Worm (Caenorhabditis elegans) whole organism, L2 larva: ENCODE measurements around the gene ZK616.3.

ENCODE experiments used
- C34F6.9 ChIP-seq: fragments of 150-350 bp; optimal IDR thresholded peaks from 2 replicates; lab custom pipeline; 2014; ENCODE audit warnings: missing biosample characterization, missing genetic modification characterization
- F13H6.1 ChIP-seq: sonication (generic microtip); optimal IDR thresholded peaks from 2 replicates; lab custom pipeline; 2016; ENCODE audit warnings: missing genetic modification characterization, missing compliant biosample characterization
- R02D3.7 ChIP-seq: fragments of 150-350 bp; optimal IDR thresholded peaks from 2 replicates; lab custom pipeline; 2014; ENCODE audit warnings: missing biosample characterization, missing genetic modification characterization
- Y55F3AM.14 ChIP-seq: fragments of 200-800 bp; sonication (Bioruptor generic); optimal IDR thresholded peaks from 2 replicates; lab custom pipeline; 2018; ENCODE audit warnings: mild to moderate bottlenecking, missing genetic modification characterization, missing compliant biosample characterization
- ZK546.5 ChIP-seq: sonication (generic microtip); optimal IDR thresholded peaks from 2 replicates; lab custom pipeline; 2017; ENCODE audit warnings: missing biosample characterization, missing genetic modification characterization
- alr-1 ChIP-seq: fragments of 150-350 bp; optimal IDR thresholded peaks from 2 replicates; lab custom pipeline; 2014; ENCODE audit warnings: missing biosample characterization, missing genetic modification characterization
- aly-2 ChIP-seq: fragments of 150-350 bp; optimal IDR thresholded peaks from 2 replicates; lab custom pipeline; 2014; ENCODE audit warnings: missing biosample characterization, missing genetic modification characterization
- ama-1 ChIP-seq: fragments of 150-350 bp; optimal IDR thresholded peaks from 2 replicates; lab custom pipeline; 2018; ENCODE audit warnings: inconsistent platforms
- blmp-1 ChIP-seq: sonication (generic microtip); optimal IDR thresholded peaks from 2 replicates; lab custom pipeline; 2017; ENCODE audit warnings: missing genetic modification characterization, mild to moderate bottlenecking, missing compliant biosample characterization, antibody characterized with exemption, moderate library complexity; ENCODE audit not compliant: insufficient read depth
- ceh-16 ChIP-seq: fragments of 150-350 bp; optimal IDR thresholded peaks from 2 replicates; lab custom pipeline; 2014; ENCODE audit warnings: missing biosample characterization, missing genetic modification characterization
- ceh-82 ChIP-seq: fragments of 150-350 bp; optimal IDR thresholded peaks from 2 replicates; lab custom pipeline; 2014; ENCODE audit warnings: missing biosample characterization, missing genetic modification characterization
- crh-2 ChIP-seq: sonication (generic microtip); optimal IDR thresholded peaks from 2 replicates; lab custom pipeline; 2017; ENCODE audit warnings: missing biosample characterization, missing genetic modification characterization
- dmd-4 ChIP-seq: sonication (generic microtip); optimal IDR thresholded peaks from 2 replicates; lab custom pipeline; 2017; ENCODE audit warnings: missing biosample characterization, missing genetic modification characterization
- egl-27 ChIP-seq: sonication (generic microtip); optimal IDR thresholded peaks from 3 replicates; lab custom pipeline; 2017; ENCODE audit warnings: missing biosample characterization, missing genetic modification reagents, missing genetic modification characterization
- elt-1 ChIP-seq: fragments of 150-350 bp; optimal IDR thresholded peaks from 2 replicates; lab custom pipeline; 2014; ENCODE audit warnings: missing biosample characterization, missing genetic modification characterization
- elt-3 ChIP-seq: sonication (generic microtip); optimal IDR thresholded peaks from 2 replicates; lab custom pipeline; 2017; ENCODE audit warnings: missing biosample characterization, missing genetic modification characterization
- fos-1 ChIP-seq: fragments of 150-350 bp; optimal IDR thresholded peaks from 2 replicates; lab custom pipeline; 2014; ENCODE audit warnings: missing biosample characterization, missing genetic modification characterization
- gmeb-1 ChIP-seq: fragments of 150-350 bp; optimal IDR thresholded peaks from 2 replicates; lab custom pipeline; 2014; ENCODE audit warnings: missing biosample characterization, missing genetic modification characterization
- lin-11 ChIP-seq: fragments of 150-350 bp; sonication (generic microtip); optimal IDR thresholded peaks from 2 replicates; lab custom pipeline; 2014; ENCODE audit warnings: missing biosample characterization, missing genetic modification characterization, inconsistent platforms, mixed read lengths
- lin-13 ChIP-seq: fragments of 150-350 bp; optimal IDR thresholded peaks from 2 replicates; lab custom pipeline; 2014; ENCODE audit warnings: missing biosample characterization, missing genetic modification reagents, missing genetic modification characterization
- lin-39 ChIP-seq: fragments of 150-350 bp; optimal IDR thresholded peaks from 2 replicates; lab custom pipeline; 2014; ENCODE audit warnings: missing biosample characterization, missing genetic modification reagents, missing genetic modification characterization
- lsy-2 ChIP-seq, 2 experiments: fragments of 150-350 bp in 1 of 2; sonication (generic microtip) in 1 of 2; optimal IDR thresholded peaks; 2 replicates each; lab custom pipeline; 2014 to 2017; ENCODE audit warnings: missing biosample characterization in 2 of 2, missing genetic modification characterization in 2 of 2
- mab-5 ChIP-seq: fragments of 150-350 bp; optimal IDR thresholded peaks from 2 replicates; lab custom pipeline; 2014; ENCODE audit warnings: missing biosample characterization, missing genetic modification characterization
- mbf-1 ChIP-seq: sonication (generic microtip); optimal IDR thresholded peaks from 2 replicates; lab custom pipeline; 2017; ENCODE audit warnings: missing biosample characterization, missing genetic modification characterization
- mdl-1 ChIP-seq, 2 experiments: fragments of 150-350 bp in 1 of 2; sonication (generic microtip) in 1 of 2; optimal IDR thresholded peaks; 2 replicates each; lab custom pipeline; 2017; ENCODE audit warnings: missing biosample characterization in 2 of 2, missing genetic modification characterization in 2 of 2
- nhr-10 ChIP-seq: sonication (generic microtip); optimal IDR thresholded peaks from 2 replicates; lab custom pipeline; 2017; ENCODE audit warnings: missing biosample characterization, missing genetic modification characterization
- nhr-11 ChIP-seq: fragments of 150-350 bp; optimal IDR thresholded peaks from 2 replicates; lab custom pipeline; 2014; ENCODE audit warnings: missing biosample characterization, missing genetic modification characterization
- nhr-12 ChIP-seq: fragments of 150-350 bp; optimal IDR thresholded peaks from 2 replicates; lab custom pipeline; 2014; ENCODE audit warnings: missing biosample characterization, missing genetic modification characterization
- nhr-129 ChIP-seq: fragments of 150-350 bp; optimal IDR thresholded peaks from 2 replicates; lab custom pipeline; 2014; ENCODE audit warnings: missing biosample characterization, missing genetic modification characterization
- nhr-21 ChIP-seq: fragments of 150-350 bp; optimal IDR thresholded peaks from 2 replicates; lab custom pipeline; 2014; ENCODE audit warnings: missing biosample characterization, missing genetic modification characterization
- nhr-23 ChIP-seq: fragments of 150-350 bp; optimal IDR thresholded peaks from 2 replicates; lab custom pipeline; 2014; ENCODE audit warnings: missing biosample characterization, missing genetic modification reagents, missing genetic modification characterization
- nhr-237 ChIP-seq: fragments of 150-350 bp; optimal IDR thresholded peaks from 2 replicates; lab custom pipeline; 2014; ENCODE audit warnings: missing biosample characterization, missing genetic modification characterization
- nhr-25 ChIP-seq: fragments of 150-350 bp; sonication (generic microtip); optimal IDR thresholded peaks from 3 replicates; lab custom pipeline; 2014; ENCODE audit warnings: missing biosample characterization, missing genetic modification characterization
- nhr-6 ChIP-seq: fragments of 150-350 bp; optimal IDR thresholded peaks from 2 replicates; lab custom pipeline; 2014; ENCODE audit warnings: missing biosample characterization, missing genetic modification characterization
- nhr-77 ChIP-seq: fragments of 150-350 bp; optimal IDR thresholded peaks from 2 replicates; lab custom pipeline; 2014; ENCODE audit warnings: missing biosample characterization, missing genetic modification characterization
- peb-1 ChIP-seq: fragments of 150-350 bp; optimal IDR thresholded peaks from 2 replicates; lab custom pipeline; 2014; ENCODE audit warnings: missing biosample characterization, missing genetic modification characterization
- sem-4 ChIP-seq: fragments of 150-350 bp; optimal IDR thresholded peaks from 2 replicates; lab custom pipeline; 2014; ENCODE audit warnings: missing biosample characterization, missing genetic modification reagents, missing genetic modification characterization
- skn-1 ChIP-seq: sonication (generic microtip); optimal IDR thresholded peaks from 2 replicates; lab custom pipeline; 2017; ENCODE audit warnings: missing biosample characterization, missing genetic modification characterization
- sma-3 ChIP-seq: sonication (generic microtip); optimal IDR thresholded peaks from 2 replicates; lab custom pipeline; 2016; ENCODE audit warnings: missing genetic modification reagents, missing genetic modification characterization, missing compliant biosample characterization
- sma-9 ChIP-seq, 2 experiments: fragments of 150-350 bp in 1 of 2; sonication (generic microtip) in 1 of 2; optimal IDR thresholded peaks; 2 replicates each; lab custom pipeline; 2014 to 2016; ENCODE audit warnings: missing genetic modification characterization in 2 of 2, mild to moderate bottlenecking in 1 of 2, missing biosample characterization in 1 of 2, missing compliant biosample characterization in 1 of 2, missing genetic modification reagents in 1 of 2, moderate library complexity in 1 of 2
- snpc-4 ChIP-seq: fragments of 150-350 bp; optimal IDR thresholded peaks from 2 replicates; lab custom pipeline; 2014; ENCODE audit warnings: missing biosample characterization, missing genetic modification characterization
- unc-39 ChIP-seq: fragments of 150-350 bp; optimal IDR thresholded peaks from 2 replicates; lab custom pipeline; 2014; ENCODE audit warnings: missing biosample characterization, missing genetic modification characterization
- unc-55 ChIP-seq: fragments of 150-350 bp; sonication (generic microtip); optimal IDR thresholded peaks from 3 replicates; lab custom pipeline; 2014; ENCODE audit warnings: missing biosample characterization, missing genetic modification reagents, missing genetic modification characterization
- unc-62 ChIP-seq: fragments of 150-350 bp; optimal IDR thresholded peaks from 2 replicates; lab custom pipeline; 2014; ENCODE audit warnings: missing biosample characterization, missing genetic modification reagents, missing genetic modification characterization
- zag-1 ChIP-seq: fragments of 150-350 bp; optimal IDR thresholded peaks from 2 replicates; lab custom pipeline; 2014; ENCODE audit warnings: missing biosample characterization, missing genetic modification characterization
- ztf-1 ChIP-seq: fragments of 200-800 bp; sonication (Bioruptor generic); conservative IDR thresholded peaks from 2 replicates; pipeline ENCODE4 v1.3.6; 2022; ENCODE audit warnings: missing genetic modification characterization, missing compliant biosample characterization
- ztf-11 ChIP-seq: sonication (generic microtip); optimal IDR thresholded peaks from 2 replicates; lab custom pipeline; 2017; ENCODE audit warnings: missing biosample characterization, missing genetic modification characterization
- ztf-4 ChIP-seq: fragments of 150-350 bp; optimal IDR thresholded peaks from 2 replicates; lab custom pipeline; 2014; ENCODE audit warnings: missing biosample characterization, missing genetic modification characterization

ZK616.3 gene

ce11 chrIV:5364135-5364609, 32.7 kb upstream of the ZK616.3 start, which contains the start of the genes hda-6 and F41H10.4:
Gene hda-6 (minus strand): TSS chrIV:5364306.
Gene F41H10.4 (plus strand): TSS chrIV:5364559.
- no peak for TF ChIP-seq unc-39
- TF ChIP-seq skn-1 (tag; lab: Kevin White, UChicago), result no peak
- peak; percentile 54 for TF ChIP-seq fos-1 (tag; lab: Kevin White, UChicago)
- TF ChIP-seq lin-39 (tag; lab: Kevin White, UChicago), result no peak
- no peak for TF ChIP-seq ztf-1 (GFP tag; lab: Robert Waterston, UW)
- no peak for TF ChIP-seq nhr-23
- TF ChIP-seq ZK546.5, result no peak
- TF ChIP-seq dmd-4 (tag; lab: Kevin White, UChicago), result no peak
- TF ChIP-seq lin-11, result peak; percentile 14
- TF ChIP-seq snpc-4 (tag; lab: Kevin White, UChicago), result no peak
- TF ChIP-seq unc-55 (GFP tag; lab: Kevin White, UChicago), result peak; percentile 75
- no peak for TF ChIP-seq unc-62 (GFP tag; lab: Kevin White, UChicago)
- no peak for TF ChIP-seq ama-1 (lab: Kevin White, UChicago)
- no peak for TF ChIP-seq blmp-1 (tag; lab: Kevin White, UChicago)
- TF ChIP-seq ceh-16 (tag; lab: Kevin White, UChicago), result no peak
- TF ChIP-seq sma-9 (GFP tag; optimal IDR thresholded peaks at IDR 0.05; lab: Kevin White, UChicago), result peak; percentile 83
- no peak for TF ChIP-seq sma-9 (tag; optimal IDR thresholded peaks at IDR 0.05; lab: Kevin White, UChicago)
- TF ChIP-seq nhr-77 (tag; lab: Kevin White, UChicago), result no peak
- TF ChIP-seq alr-1 (tag; lab: Kevin White, UChicago), result no peak
- no peak for TF ChIP-seq Y55F3AM.14 (GFP tag; lab: Kevin White, UChicago)
- TF ChIP-seq ceh-82 (tag; lab: Kevin White, UChicago), result no peak
- peak; percentile 66 for TF ChIP-seq nhr-6 (tag; lab: Kevin White, UChicago)
- TF ChIP-seq nhr-129 (tag; lab: Kevin White, UChicago), result peak; percentile 76
- TF ChIP-seq mdl-1 (tag; optimal IDR thresholded peaks at IDR 0.05; lab: Kevin White, UChicago), result peak in 1 of 2 experiments; percentile 29
- TF ChIP-seq ztf-11 (tag; lab: Kevin White, UChicago), result no peak
- TF ChIP-seq egl-27 (tag; lab: Kevin White, UChicago), result peak; percentile 24
- TF ChIP-seq mbf-1 (tag; lab: Kevin White, UChicago), result no peak
- TF ChIP-seq R02D3.7 (tag; lab: Kevin White, UChicago), result peak; percentile 13
- TF ChIP-seq mab-5, result peak; percentile 47
- no peak for TF ChIP-seq nhr-10 (tag; lab: Kevin White, UChicago)
- no peak for TF ChIP-seq aly-2 (tag; lab: Kevin White, UChicago)
- TF ChIP-seq nhr-25 (tag; lab: Kevin White, UChicago), result peak; percentile 87
- no peak for TF ChIP-seq zag-1 (tag; lab: Kevin White, UChicago)
- TF ChIP-seq sem-4 (tag; lab: Kevin White, UChicago), result peak; percentile 37
- no peak for TF ChIP-seq peb-1 (tag; lab: Kevin White, UChicago)
- no peak for TF ChIP-seq nhr-12
- TF ChIP-seq sma-3 (GFP tag; lab: Kevin White, UChicago), result peak; percentile 64
- no peak for TF ChIP-seq elt-1 (tag; lab: Kevin White, UChicago)
- TF ChIP-seq elt-3 (tag; lab: Kevin White, UChicago), result no peak
- TF ChIP-seq ztf-4 (tag; lab: Kevin White, UChicago), result no peak
- TF ChIP-seq F13H6.1 (tag; lab: Kevin White, UChicago), result peak; percentile 69
- peak; percentile 59 for TF ChIP-seq lin-13 (GFP tag; lab: Kevin White, UChicago)
- TF ChIP-seq nhr-237 (tag; lab: Kevin White, UChicago), result no peak
- TF ChIP-seq gmeb-1 (tag; lab: Kevin White, UChicago), result peak; percentile 80
- TF ChIP-seq nhr-21 (tag; lab: Kevin White, UChicago), result peak; percentile 55
- TF ChIP-seq lsy-2 (tag; optimal IDR thresholded peaks at IDR 0.05; lab: Kevin White, UChicago), result peak; percentile 70 to 91
- no peak for TF ChIP-seq nhr-11 (tag; lab: Kevin White, UChicago)
- peak; percentile 72 for TF ChIP-seq crh-2 (tag; lab: Kevin White, UChicago)
- TF ChIP-seq C34F6.9 (tag; lab: Kevin White, UChicago), result peak; percentile 86
